Worm (Caenorhabditis elegans): Measurements from ENCODE around the gene folt-2.

Gene folt-2

DNA sequence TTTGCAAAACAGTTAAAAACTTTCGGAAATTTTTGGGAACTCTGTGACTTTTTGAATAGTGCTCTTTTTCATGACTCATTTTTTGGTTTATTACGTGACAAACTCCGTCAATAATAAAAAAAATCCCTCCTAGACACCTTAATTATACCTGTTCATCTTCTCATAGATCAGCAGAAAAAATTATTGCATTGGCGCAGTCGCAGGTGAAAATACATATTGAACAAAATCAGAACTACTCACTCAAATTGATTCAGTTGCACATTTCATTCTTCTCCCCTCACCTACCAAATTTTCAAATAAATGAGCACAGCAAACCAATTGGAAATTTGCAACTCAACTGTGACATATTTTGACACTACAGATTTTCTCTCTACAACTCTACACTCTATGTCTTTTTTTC lies 17.6 kb upstream of the folt-2 start, which contains the start of gene srh-127:
Gene srh-127, plus strand, starts transcription at position 301 of the 400 bp plus-strand sequence.
- TF ChIP-seq akir-1 (GFP tag; optimal IDR thresholded peaks at IDR 0.05), result no peak
- no peak for TF ChIP-seq ztf-25 (GFP tag; IDR thresholded peaks at IDR 0.05)
- no peak for TF ChIP-seq F10E7.11 (tag; optimal IDR thresholded peaks at IDR 0.05)
- TF ChIP-seq egl-18 (GFP tag; IDR thresholded peaks at IDR 0.05), result no peak
- TF ChIP-seq ztf-28 (GFP tag; IDR thresholded peaks at IDR 0.05), result no peak
- TF ChIP-seq F57A8.1 (GFP tag; optimal IDR thresholded peaks at IDR 0.05), result no peak

DNA sequence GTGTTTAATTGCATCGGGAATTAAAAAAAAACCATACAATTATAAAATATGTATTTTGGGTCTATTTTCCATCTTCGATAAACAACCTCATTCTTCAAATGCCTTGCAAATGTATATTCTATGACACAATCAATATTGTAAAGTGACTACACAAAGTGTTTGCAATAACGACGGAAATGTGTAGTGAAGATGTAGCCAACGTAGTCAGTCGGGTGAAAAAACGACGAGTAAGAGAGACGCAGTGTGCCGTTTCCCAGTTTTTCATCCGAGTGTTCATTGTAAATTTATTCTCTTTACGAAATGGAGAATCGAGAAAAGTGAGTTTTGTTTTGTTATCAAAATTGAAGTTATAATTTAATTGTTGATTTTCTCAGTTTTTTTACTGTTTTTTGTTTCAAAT lies 16.5 kb upstream of the folt-2 start, which contains the start of gene F37B4.15:
Gene F37B4.15, plus strand, starts transcription at position 301 of the 400 bp plus-strand sequence.
- TF ChIP-seq bed-2 (GFP tag; IDR thresholded peaks at IDR 0.05) (no peak), egl-18 (GFP tag; IDR thresholded peaks at IDR 0.05) (no peak), T07F8.4 (tag; optimal IDR thresholded peaks at IDR 0.05) (no peak), ccch-3 (GFP tag; optimal IDR thresholded peaks at IDR 0.05) (no peak), ceh-40 (GFP tag; IDR thresholded peaks at IDR 0.05) (no peak), B0261.1 (tag; optimal IDR thresholded peaks at IDR 0.05) (no peak), aptf-3 (GFP tag; IDR thresholded peaks at IDR 0.05) (no peak), F37B4.10 (GFP tag; IDR thresholded peaks at IDR 0.05) (no peak), B0035.1 (tag; optimal IDR thresholded peaks at IDR 0.05) (no peak), ZK185.1 (tag; optimal IDR thresholded peaks at IDR 0.05; ENCODE audit: poor library complexity, severe bottlenecking) (no peak), lsl-1 (GFP tag; optimal IDR thresholded peaks at IDR 0.05) (no peak), F52B5.7 (tag; optimal IDR thresholded peaks at IDR 0.05) (no peak), egrh-3 (GFP tag; IDR thresholded peaks at IDR 0.05) (no peak), egl-44 (GFP tag; IDR thresholded peaks at IDR 0.05) (no peak), ztf-18 (tag; optimal IDR thresholded peaks at IDR 0.05) (no peak)

DNA sequence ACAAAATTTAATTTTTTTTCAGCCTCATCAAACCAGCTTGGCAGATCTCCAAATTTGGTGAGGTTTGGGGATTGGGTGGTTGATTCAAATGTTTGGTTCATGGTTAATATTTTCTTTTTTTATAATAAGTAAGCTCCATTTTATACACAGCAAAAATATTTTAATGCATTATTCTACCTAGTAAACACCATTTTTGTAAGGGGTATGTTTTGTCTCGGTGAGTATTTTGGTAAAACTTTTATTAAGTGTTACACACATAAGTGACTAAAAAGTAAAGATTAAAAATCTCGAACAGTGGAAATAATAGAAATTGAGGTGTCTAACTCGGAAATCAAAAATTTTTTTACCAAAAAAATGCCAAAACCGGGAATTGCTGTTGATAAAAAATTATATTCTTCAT lies 13.3 kb upstream of the folt-2 start, which contains the start of gene srw-4:
Gene srw-4, minus strand, starts transcription at position 101 of the 400 bp plus-strand sequence.
- TF ChIP-seq mel-28 (tag; optimal IDR thresholded peaks at IDR 0.05; ENCODE audit: borderline replicate concordance) (no peak), die-1 (tag; optimal IDR thresholded peaks at IDR 0.05) (no peak), ZK185.1 (tag; optimal IDR thresholded peaks at IDR 0.05; ENCODE audit: poor library complexity, severe bottlenecking) (no peak), hlh-26 (GFP tag; conservative IDR thresholded peaks at IDR 0.05) (no peak), Y56A3A.18 (GFP tag; IDR thresholded peaks at IDR 0.05) (no peak), dpff-1 (tag; optimal IDR thresholded peaks at IDR 0.05) (no peak), attf-6 (GFP tag; IDR thresholded peaks at IDR 0.05) (no peak), B0261.1 (tag; optimal IDR thresholded peaks at IDR 0.05) (no peak), mcd-1 (GFP tag; IDR thresholded peaks at IDR 0.05) (no peak), zfh-2 (GFP tag; conservative IDR thresholded peaks at IDR 0.05) (no peak), ztf-25 (GFP tag; IDR thresholded peaks at IDR 0.05) (no peak)

DNA sequence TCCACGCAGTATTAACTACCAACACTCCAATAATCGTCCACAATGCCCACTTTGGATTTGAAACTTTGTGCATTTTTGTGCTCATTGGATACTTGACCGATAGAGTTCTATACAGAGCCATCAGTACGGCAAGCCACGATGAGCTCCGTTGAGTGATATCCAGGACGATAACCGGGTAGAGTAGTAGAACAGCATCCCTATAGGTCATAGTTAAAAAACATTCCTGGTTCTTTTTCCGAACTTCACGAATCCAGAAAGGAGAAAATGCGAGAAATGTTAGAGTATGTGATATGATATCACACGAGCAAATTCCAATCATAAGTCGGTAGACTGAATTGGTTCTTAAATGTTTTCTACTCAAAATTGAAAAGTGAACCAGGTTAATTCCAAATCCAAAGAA lies 12.9 kb upstream of the folt-2 start:
- no peak for TF ChIP-seq snpc-4 (GFP tag; optimal IDR thresholded peaks at IDR 0.05)
- TF ChIP-seq snpc-4 (tag; optimal IDR thresholded peaks at IDR 0.05), result no peak
- TF ChIP-seq unc-130 (GFP tag; optimal IDR thresholded peaks at IDR 0.05), result no peak

DNA sequence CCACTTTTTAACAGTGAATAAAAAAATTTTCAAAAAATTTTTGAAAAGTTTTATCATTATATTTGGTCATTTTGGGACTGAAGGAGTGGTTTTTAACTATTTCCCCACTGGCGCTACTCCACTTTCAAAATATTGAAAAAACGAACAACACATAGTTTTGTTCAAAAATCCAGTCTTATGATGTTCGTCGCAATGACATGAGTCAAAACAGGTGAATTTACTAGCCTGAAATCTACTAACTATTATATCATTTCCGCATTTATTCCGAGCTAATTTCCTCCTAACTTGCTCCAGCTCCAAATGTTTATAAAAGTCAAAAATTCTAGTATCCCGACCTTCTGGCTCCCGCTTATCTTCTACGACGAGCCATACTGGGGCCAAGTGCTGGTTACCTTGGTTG lies 9.0 kb upstream of the folt-2 start, which contains the start of gene sre-24:
Gene sre-24, plus strand, starts transcription at position 301 of the 400 bp plus-strand sequence.
- TF ChIP-seq snpc-1.3 (tag; optimal IDR thresholded peaks at IDR 0.05; ENCODE audit: insufficient read depth), result no peak
- TF ChIP-seq F57C9.4 (tag; optimal IDR thresholded peaks at IDR 0.05), result no peak
- no peak for TF ChIP-seq madf-10 (tag; optimal IDR thresholded peaks at IDR 0.05)
- no peak for TF ChIP-seq atf-7 (tag; optimal IDR thresholded peaks at IDR 0.05)
- TF ChIP-seq pbrm-1 (GFP tag; IDR thresholded peaks at IDR 0.05), result no peak
- TF ChIP-seq hlh-12 (tag; optimal IDR thresholded peaks at IDR 0.05), result no peak
- TF ChIP-seq bed-1 (GFP tag; IDR thresholded peaks at IDR 0.05), result no peak

All from whole organism, young adult.